Fruit fly (Drosophila melanogaster) whole organism, embryonic: ENCODE results near the gene CG31636.

Experiments
- BEAF-32 ChIP-seq: fragments of 200-800 bp; sonication (Bioruptor generic); optimal IDR thresholded peaks from 3 replicates; lab custom pipeline; 2017; ENCODE audit warnings: missing biosample characterization, missing genetic modification characterization, mild to moderate bottlenecking, moderate library complexity, missing genetic modification reagents
- CG10543 ChIP-seq: fragments of 200-800 bp; sonication (Bioruptor generic); optimal IDR thresholded peaks from 3 replicates; lab custom pipeline; 2017; ENCODE audit warnings: missing biosample characterization, mild to moderate bottlenecking, missing genetic modification characterization, moderate library complexity
- CG11723 ChIP-seq: fragments of 200-800 bp; sonication (Bioruptor generic); optimal IDR thresholded peaks from 2 replicates; lab custom pipeline; 2017; ENCODE audit warnings: missing biosample characterization, mild to moderate bottlenecking, missing genetic modification characterization
- CG12744 ChIP-seq: fragments of 200-800 bp; sonication (Bioruptor generic); optimal IDR thresholded peaks from 2 replicates; lab custom pipeline; 2016; ENCODE audit warnings: missing biosample characterization, missing genetic modification characterization
- CG13296 ChIP-seq: fragments of 200-800 bp; sonication (Bioruptor generic); optimal IDR thresholded peaks from 3 replicates; lab custom pipeline; 2018; ENCODE audit warnings: missing biosample characterization, mild to moderate bottlenecking, missing genetic modification characterization
- CG15479 ChIP-seq: fragments of 200-800 bp; sonication (Bioruptor generic); optimal IDR thresholded peaks from 3 replicates; lab custom pipeline; 2019; ENCODE audit warnings: missing biosample characterization, mild to moderate bottlenecking, missing genetic modification characterization, moderate library complexity
- CG15601 ChIP-seq: fragments of 200-800 bp; sonication (Bioruptor generic); optimal IDR thresholded peaks from 3 replicates; lab custom pipeline; 2019; ENCODE audit warnings: missing biosample characterization, mild to moderate bottlenecking, missing genetic modification characterization, moderate library complexity
- CG15696 ChIP-seq: fragments of 200-800 bp; sonication (Bioruptor generic); optimal IDR thresholded peaks from 2 replicates; lab custom pipeline; 2019; ENCODE audit warnings: missing biosample characterization, mild to moderate bottlenecking, missing genetic modification characterization, moderate library complexity
- CG16813 ChIP-seq: fragments of 200-800 bp; sonication (Bioruptor generic); IDR thresholded peaks from 3 replicates; pipeline ENCODE4 v1.3.6; 2022; ENCODE audit warnings: missing biosample characterization, missing genetic modification characterization; ENCODE audit not compliant: partially characterized antibody
- CG16815 ChIP-seq: fragments of 200-800 bp; sonication (Bioruptor generic); optimal IDR thresholded peaks from 3 replicates; lab custom pipeline; 2017; ENCODE audit warnings: missing biosample characterization, mild to moderate bottlenecking, missing genetic modification characterization
- CG17361 ChIP-seq: fragments of 200-800 bp; sonication (Bioruptor generic); IDR thresholded peaks from 3 replicates; pipeline ENCODE4 v1.3.6; 2022; ENCODE audit warnings: missing biosample characterization, missing genetic modification characterization
- CG17829 ChIP-seq: fragments of 200-800 bp; optimal IDR thresholded peaks from 2 replicates; lab custom pipeline; 2019; ENCODE audit warnings: missing biosample characterization, mild to moderate bottlenecking, missing genetic modification characterization, moderate library complexity
- CG2116 ChIP-seq: fragments of 200-800 bp; sonication (Bioruptor generic); optimal IDR thresholded peaks from 3 replicates; lab custom pipeline; 2018; ENCODE audit warnings: missing biosample characterization, mild to moderate bottlenecking, missing genetic modification characterization
- CG30403 ChIP-seq: fragments of 200-800 bp; sonication (Bioruptor generic); optimal IDR thresholded peaks from 3 replicates; lab custom pipeline; 2016; ENCODE audit warnings: missing biosample characterization, missing genetic modification characterization
- CG3726 ChIP-seq: fragments of 200-800 bp; sonication (Bioruptor generic); IDR thresholded peaks from 3 replicates; pipeline ENCODE4, ENCODE4 v1.3.6; 2022; ENCODE audit warnings: missing biosample characterization, missing genetic modification characterization
- CG4404 ChIP-seq: fragments of 200-800 bp; sonication (Bioruptor generic); IDR thresholded peaks from 2 replicates; pipeline ENCODE4 v1.3.6; 2022; ENCODE audit warnings: missing biosample characterization, missing genetic modification characterization
- CG4424 ChIP-seq: fragments of 200-800 bp; sonication (Bioruptor generic); optimal IDR thresholded peaks from 3 replicates; lab custom pipeline; 2016; ENCODE audit warnings: missing biosample characterization, missing genetic modification characterization
- CG6272 ChIP-seq: fragments of 200-800 bp; sonication (Bioruptor generic); IDR thresholded peaks from 2 replicates; pipeline ENCODE4 v1.3.6; 2022; ENCODE audit warnings: missing biosample characterization, missing genetic modification characterization
- CG9932 ChIP-seq: fragments of 200-800 bp; sonication (Bioruptor generic); IDR thresholded peaks from 2 replicates; pipeline ENCODE4 v1.3.6; 2022; ENCODE audit warnings: missing biosample characterization, missing genetic modification characterization
- Camta ChIP-seq: fragments of 200-800 bp; sonication (Bioruptor generic); optimal IDR thresholded peaks from 2 replicates; lab custom pipeline; 2016; ENCODE audit warnings: missing biosample characterization, missing genetic modification characterization
- Chrac-16 ChIP-seq: fragments of 200-800 bp; sonication (Bioruptor generic); optimal IDR thresholded peaks from 3 replicates; lab custom pipeline; 2016; ENCODE audit warnings: missing biosample characterization, missing genetic modification characterization
- D19A ChIP-seq: fragments of 200-800 bp; optimal IDR thresholded peaks from 3 replicates; lab custom pipeline; 2019; ENCODE audit warnings: missing biosample characterization, mild to moderate bottlenecking, missing genetic modification characterization, moderate library complexity
- Dll ChIP-seq: fragments of 200-800 bp; sonication (Bioruptor generic); IDR thresholded peaks from 4 replicates; pipeline ENCODE4 v1.3.6; 2022; ENCODE audit warnings: missing biosample characterization, missing genetic modification characterization; ENCODE audit not compliant: partially characterized antibody
- Dp ChIP-seq: fragments of 200-800 bp; sonication (Bioruptor generic); optimal IDR thresholded peaks from 2 replicates; lab custom pipeline; 2018; ENCODE audit warnings: missing biosample characterization, mild to moderate bottlenecking, missing genetic modification characterization, moderate library complexity
- Hey ChIP-seq: fragments of 200-800 bp; sonication (Bioruptor generic); optimal IDR thresholded peaks from 3 replicates; lab custom pipeline; 2018; ENCODE audit warnings: missing biosample characterization, mild to moderate bottlenecking, missing genetic modification characterization
- Hmr ChIP-seq: fragments of 200-800 bp; sonication (Bioruptor generic); optimal IDR thresholded peaks from 3 replicates; lab custom pipeline; 2017; ENCODE audit warnings: mild to moderate bottlenecking, missing biosample characterization, missing genetic modification reagents, missing genetic modification characterization
- Hr3 ChIP-seq: fragments of 200-800 bp; sonication (Bioruptor generic); optimal IDR thresholded peaks from 3 replicates; lab custom pipeline; 2016; ENCODE audit warnings: missing biosample characterization, missing genetic modification characterization
- Jarid2 ChIP-seq: fragments of 200-800 bp; sonication (Bioruptor generic); optimal IDR thresholded peaks from 3 replicates; lab custom pipeline; 2017; ENCODE audit warnings: mild to moderate bottlenecking, missing biosample characterization, missing genetic modification reagents, missing genetic modification characterization
- Max ChIP-seq: fragments of 200-800 bp; sonication (Bioruptor generic); optimal IDR thresholded peaks from 2 replicates; lab custom pipeline; 2016; ENCODE audit warnings: missing biosample characterization, mild to moderate bottlenecking, missing genetic modification characterization
- ac ChIP-seq: fragments of 200-800 bp; sonication (Bioruptor generic); optimal IDR thresholded peaks from 3 replicates; lab custom pipeline; 2017; ENCODE audit warnings: missing biosample characterization, mild to moderate bottlenecking, missing genetic modification characterization
- dmrt11E ChIP-seq: fragments of 200-800 bp; sonication (Bioruptor generic); optimal IDR thresholded peaks from 3 replicates; lab custom pipeline; 2018; ENCODE audit warnings: missing biosample characterization, mild to moderate bottlenecking, missing genetic modification characterization, moderate library complexity
- gce ChIP-seq: fragments of 200-800 bp; sonication (Bioruptor generic); IDR thresholded peaks from 3 replicates; pipeline ENCODE4 v1.3.6; 2022; ENCODE audit warnings: missing biosample characterization, missing genetic modification characterization
- her ChIP-seq: fragments of 200-800 bp; sonication (Bioruptor generic); optimal IDR thresholded peaks from 2 replicates; lab custom pipeline; 2016; ENCODE audit warnings: missing biosample characterization, missing genetic modification characterization
- insv ChIP-seq, 2 experiments: fragments of 200-800 bp; sonication (Bioruptor generic); optimal IDR thresholded peaks; 3 replicates each; lab custom pipeline; 2016 to 2018; ENCODE audit warnings: missing biosample characterization in 2 of 2, missing genetic modification characterization in 2 of 2
- jigr1 ChIP-seq: fragments of 200-800 bp; sonication (Bioruptor generic); IDR thresholded peaks from 3 replicates; pipeline ENCODE4 v1.3.6; 2022; ENCODE audit warnings: missing biosample characterization, missing genetic modification characterization
- jing ChIP-seq: fragments of 200-800 bp; sonication (Bioruptor generic); optimal IDR thresholded peaks from 2 replicates; lab custom pipeline; 2018; ENCODE audit warnings: missing biosample characterization, mild to moderate bottlenecking, missing genetic modification characterization
- klu ChIP-seq: fragments of 200-800 bp; sonication (Bioruptor generic); IDR thresholded peaks from 2 replicates; pipeline ENCODE4 v1.3.6; 2022; ENCODE audit warnings: missing biosample characterization, missing genetic modification characterization
- mirr ChIP-seq: fragments of 200-800 bp; sonication (Bioruptor generic); optimal IDR thresholded peaks from 3 replicates; lab custom pipeline; 2018; ENCODE audit warnings: missing biosample characterization, mild to moderate bottlenecking, missing genetic modification characterization
- nom ChIP-seq: fragments of 200-800 bp; sonication (Bioruptor generic); optimal IDR thresholded peaks from 2 replicates; lab custom pipeline; 2017; ENCODE audit warnings: missing biosample characterization, missing genetic modification characterization, mild to moderate bottlenecking, moderate library complexity, missing genetic modification reagents
- pho ChIP-seq: fragments of 200-800 bp; sonication (Bioruptor generic); optimal IDR thresholded peaks from 2 replicates; lab custom pipeline; 2016; ENCODE audit warnings: missing biosample characterization, missing genetic modification characterization
- pros ChIP-seq: fragments of 200-800 bp; sonication (Bioruptor generic); optimal IDR thresholded peaks from 3 replicates; lab custom pipeline; 2019; ENCODE audit warnings: missing biosample characterization, mild to moderate bottlenecking, missing genetic modification characterization, moderate library complexity
- pzg ChIP-seq: fragments of 200-800 bp; sonication (Bioruptor generic); optimal IDR thresholded peaks from 3 replicates; lab custom pipeline; 2018; ENCODE audit warnings: missing biosample characterization, mild to moderate bottlenecking, missing genetic modification characterization, moderate library complexity
- rib ChIP-seq: fragments of 200-800 bp; sonication (Bioruptor generic); IDR thresholded peaks from 2 replicates; pipeline ENCODE4 v1.3.6; 2022; ENCODE audit warnings: missing biosample characterization, missing genetic modification characterization
- sens ChIP-seq: fragments of 200-800 bp; sonication (Bioruptor generic); peaks from one replicate; lab custom pipeline; 2016; ENCODE audit warnings: missing biosample characterization, missing genetic modification characterization
- shn ChIP-seq: fragments of 200-800 bp; sonication (Bioruptor generic); optimal IDR thresholded peaks from 3 replicates; lab custom pipeline; 2016; ENCODE audit warnings: missing biosample characterization, missing genetic modification characterization
- slbo ChIP-seq: fragments of 200-800 bp; sonication (Bioruptor generic); IDR thresholded peaks from 2 replicates; pipeline ENCODE4 v1.3.6; 2022; ENCODE audit warnings: missing biosample characterization, missing genetic modification characterization
- tin ChIP-seq: fragments of 200-800 bp; sonication (Bioruptor generic); optimal IDR thresholded peaks from 3 replicates; lab custom pipeline; 2016; ENCODE audit warnings: missing biosample characterization, missing genetic modification characterization
- tna ChIP-seq: fragments of 200-800 bp; sonication (Bioruptor generic); IDR thresholded peaks from 2 replicates; pipeline ENCODE4 v1.3.6; 2022; ENCODE audit warnings: missing biosample characterization, missing genetic modification characterization; ENCODE audit not compliant: partially characterized antibody
- twi ChIP-seq: fragments of 200-800 bp; optimal IDR thresholded peaks from 2 replicates; lab custom pipeline; 2019; ENCODE audit warnings: missing biosample characterization, mild to moderate bottlenecking, missing genetic modification characterization, moderate library complexity
- vvl ChIP-seq: fragments of 200-800 bp; sonication (Bioruptor generic); IDR thresholded peaks from 2 replicates; pipeline ENCODE4 v1.3.6; 2022; ENCODE audit warnings: missing biosample characterization, missing genetic modification characterization

Gene CG31636

dm6 chr2L:6622642-6623162 is 35.2 kb downstream of the CG31636 start, which contains the start of gene CG34345 (continued):
- TF ChIP-seq CG6272 (GFP tag; lab: Robert Waterston, UW) = no peak
- peak; percentile 22; the same call in 1 of the 2 replicates for TF ChIP-seq vvl (GFP tag; lab: Robert Waterston, UW)
- TF ChIP-seq CG17361 (GFP tag; lab: Robert Waterston, UW) = no peak
- TF ChIP-seq dmrt11E (tag; lab: Kevin White, UChicago) = no peak
- TF ChIP-seq CG2116 = peak; percentile 19
- no peak for TF ChIP-seq CG3726 (GFP tag; lab: Robert Waterston, UW)
- TF ChIP-seq tna (GFP tag; lab: Robert Waterston, UW) = no peak
- TF ChIP-seq Jarid2 = no peak
- no peak for TF ChIP-seq CG16815 (GFP tag; lab: Kevin White, UChicago)
- TF ChIP-seq ac (GFP tag; lab: Kevin White, UChicago) = no peak
- peak; percentile 6 for TF ChIP-seq CG4424
- no peak for TF ChIP-seq shn
- no peak for TF ChIP-seq CG15479 (GFP tag; lab: Kevin White, UChicago)
- no peak for TF ChIP-seq CG10543
- TF ChIP-seq Hey (tag; lab: Kevin White, UChicago) = no peak
- TF ChIP-seq jing (GFP tag; lab: Kevin White, UChicago) = no peak
- no peak for TF ChIP-seq her (GFP tag; lab: Kevin White, UChicago)
- TF ChIP-seq CG15601 (tag; lab: Kevin White, UChicago) = peak; percentile 20
- TF ChIP-seq D19A = no peak
- TF ChIP-seq CG30403 (GFP tag; lab: Kevin White, UChicago) = peak; percentile 25
- TF ChIP-seq Dll (GFP tag; lab: Robert Waterston, UW) = peak; percentile 59; the same call in 3 of the 4 replicates
- TF ChIP-seq CG17829 = peak; percentile 4
- no peak for TF ChIP-seq pho
- TF ChIP-seq slbo (GFP tag; lab: Robert Waterston, UW) = peak; percentile 40; the same call in 1 of the 2 replicates
- no peak for TF ChIP-seq pros (GFP tag; lab: Kevin White, UChicago)
- peak; percentile 28; the same call in 1 of the 2 replicates for TF ChIP-seq klu (GFP tag; lab: Robert Waterston, UW)
- no peak for TF ChIP-seq CG12744 (GFP tag; lab: Kevin White, UChicago)
- TF ChIP-seq twi (tag; lab: Kevin White, UChicago) = no peak
- no peak for TF ChIP-seq Hr3
- TF ChIP-seq Hmr (GFP tag; lab: Kevin White, UChicago) = peak; percentile 51
- TF ChIP-seq Camta (GFP tag; lab: Kevin White, UChicago) = no peak
- TF ChIP-seq CG9932 (GFP tag; lab: Robert Waterston, UW) = peak; percentile 31; the same call in 1 of the 2 replicates
- TF ChIP-seq CG13296 (GFP tag; lab: Kevin White, UChicago) = no peak
- peak; percentile 55 for TF ChIP-seq Dp (GFP tag; lab: Kevin White, UChicago)
- TF ChIP-seq Chrac-16 (GFP tag; lab: Kevin White, UChicago) = peak; percentile 9
- TF ChIP-seq CG4404 = no peak
- no peak for TF ChIP-seq gce (GFP tag; lab: Robert Waterston, UW)
- peak in 1 of 2 experiments; percentile 8 for TF ChIP-seq insv (GFP tag; optimal IDR thresholded peaks at IDR 0.05; lab: Kevin White, UChicago)
- peak; percentile 43 for TF ChIP-seq pzg
- no peak for TF ChIP-seq nom (GFP tag; lab: Kevin White, UChicago)
- TF ChIP-seq sens = no peak
- no peak for TF ChIP-seq tin (GFP tag; lab: Kevin White, UChicago)
- no peak for TF ChIP-seq CG11723 (GFP tag; lab: Kevin White, UChicago)
- TF ChIP-seq BEAF-32 (GFP tag; lab: Kevin White, UChicago) = peak; percentile 10
- TF ChIP-seq jigr1 (GFP tag; lab: Robert Waterston, UW) = no peak
- TF ChIP-seq CG15696 (tag; lab: Kevin White, UChicago) = no peak
- no peak for TF ChIP-seq Max (GFP tag; lab: Kevin White, UChicago)
- TF ChIP-seq CG16813 = peak; percentile 50; the same call in 2 of the 3 replicates
- TF ChIP-seq rib (GFP tag; lab: Robert Waterston, UW) = no peak
- no peak for TF ChIP-seq mirr
